Fruit fly (Drosophila melanogaster) whole organism, wandering third instar larva: ENCODE measurements around the gene CG9519.

Experiments used
- Abd-B ChIP-seq: fragments of >200 bp; optimal IDR thresholded peaks from 2 replicates; lab custom pipeline; 2017; ENCODE audit warnings: missing biosample characterization, missing genetic modification characterization
- CG32264 ChIP-seq: fragments of 200-800 bp; sonication (Bioruptor generic); optimal IDR thresholded peaks from 2 replicates; lab custom pipeline; 2016; ENCODE audit warnings: missing biosample characterization, missing genetic modification characterization
- CG9705 ChIP-seq: fragments of 200-800 bp; sonication (Bioruptor generic); optimal IDR thresholded peaks from 2 replicates; lab custom pipeline; 2018; ENCODE audit warnings: missing biosample characterization, mild to moderate bottlenecking, missing genetic modification characterization
- CrebA ChIP-seq: fragments of 200-800 bp; sonication (Bioruptor generic); optimal IDR thresholded peaks from 2 replicates; lab custom pipeline; 2016; ENCODE audit warnings: missing biosample characterization, mild to moderate bottlenecking, missing genetic modification characterization, borderline replicate concordance
- Dfd ChIP-seq: fragments of >200 bp; optimal IDR thresholded peaks from 2 replicates; lab custom pipeline; 2017; ENCODE audit warnings: missing biosample characterization, missing genetic modification characterization
- Dif ChIP-seq: fragments of 200-275, 200-300 bp; sonication (Bioruptor generic); optimal IDR thresholded peaks from 2 replicates; lab custom pipeline; 2018; ENCODE audit warnings: missing biosample characterization, missing genetic modification characterization; ENCODE audit not compliant: partially characterized antibody
- GATAd ChIP-seq: sonication (Bioruptor generic); optimal IDR thresholded peaks from 2 replicates; lab custom pipeline; 2016; ENCODE audit warnings: missing biosample characterization, missing genetic modification characterization
- HLH106 ChIP-seq: fragments of 200-800 bp; optimal IDR thresholded peaks from 3 replicates; lab custom pipeline; 2019; ENCODE audit warnings: missing biosample characterization, mild to moderate bottlenecking, missing genetic modification characterization, moderate library complexity
- Hnf4 ChIP-seq: fragments of 200-800 bp; sonication (Bioruptor generic); optimal IDR thresholded peaks from 2 replicates; lab custom pipeline; 2016; ENCODE audit warnings: missing biosample characterization, mild to moderate bottlenecking, missing genetic modification characterization
- Hr78 ChIP-seq: fragments of >200 bp; optimal IDR thresholded peaks from 2 replicates; lab custom pipeline; 2017; ENCODE audit warnings: missing biosample characterization, missing genetic modification characterization
- Hr83 ChIP-seq: fragments of 200-300 bp; sonication (Bioruptor generic); optimal IDR thresholded peaks from 2 replicates; lab custom pipeline; 2016; ENCODE audit warnings: missing biosample characterization, mild to moderate bottlenecking, missing genetic modification characterization, moderate library complexity; ENCODE audit not compliant: poor library complexity, severe bottlenecking
- Jra ChIP-seq: sonication (Bioruptor generic); optimal IDR thresholded peaks from 2 replicates; lab custom pipeline; 2016; ENCODE audit warnings: missing biosample characterization, missing genetic modification characterization
- Mio ChIP-seq: sonication (Bioruptor generic); optimal IDR thresholded peaks from 2 replicates; lab custom pipeline; 2016; ENCODE audit warnings: missing biosample characterization, missing genetic modification characterization
- Myc ChIP-seq: fragments of >200 bp; optimal IDR thresholded peaks from 2 replicates; lab custom pipeline; 2017
- N ChIP-seq: fragments of >200 bp; optimal IDR thresholded peaks from 2 replicates; lab custom pipeline; 2018; ENCODE audit warnings: missing biosample characterization, missing external identifiers, missing genetic modification characterization
- OdsH ChIP-seq: fragments of 200-800 bp; sonication (Bioruptor generic); optimal IDR thresholded peaks from 2 replicates; lab custom pipeline; 2016; ENCODE audit warnings: missing biosample characterization, mild to moderate bottlenecking, missing genetic modification characterization
- Rel ChIP-seq, 2 experiments: fragments of 200-800 bp; sonication (Bioruptor generic) in 1 of 2; optimal IDR thresholded peaks; 2 replicates in 1 of 2; 3 replicates in 1 of 2; lab custom pipeline; 2016 to 2019; ENCODE audit warnings: mild to moderate bottlenecking in 2 of 2, missing biosample characterization in 2 of 2, missing genetic modification characterization in 2 of 2, moderate library complexity in 1 of 2
- Sp1 ChIP-seq: fragments of 200-800 bp; sonication (Bioruptor generic); optimal IDR thresholded peaks from 3 replicates; lab custom pipeline; 2019; ENCODE audit warnings: missing biosample characterization, mild to moderate bottlenecking, missing genetic modification characterization, moderate library complexity
- Vsx2 ChIP-seq: fragments of 200-300, 225-300 bp; sonication (Bioruptor generic); optimal IDR thresholded peaks from 2 replicates; lab custom pipeline; 2018; ENCODE audit warnings: missing biosample characterization, missing genetic modification characterization; ENCODE audit not compliant: partially characterized antibody
- br ChIP-seq: fragments of 200-800 bp; sonication (Bioruptor generic); optimal IDR thresholded peaks from 2 replicates; lab custom pipeline; 2016; ENCODE audit warnings: missing biosample characterization, missing genetic modification characterization
- brk ChIP-seq: fragments of 200-800 bp; sonication (Bioruptor generic); optimal IDR thresholded peaks from 2 replicates; lab custom pipeline; 2016; ENCODE audit warnings: missing biosample characterization, mild to moderate bottlenecking, missing genetic modification characterization
- dl ChIP-seq, 2 experiments: fragments of 175-275, 200-275 bp in 1 of 2; fragments of 200-275 bp in 1 of 2; sonication (Bioruptor generic); optimal IDR thresholded peaks; lab custom pipeline; 2018; ENCODE audit warnings: mild to moderate bottlenecking in 2 of 2, missing biosample characterization in 2 of 2, missing genetic modification characterization in 2 of 2, moderate library complexity in 2 of 2; ENCODE audit not compliant: partially characterized antibody in 2 of 2, insufficient read depth in 1 of 2
- dmrt93B ChIP-seq: fragments of 200-800 bp; sonication (Bioruptor generic); optimal IDR thresholded peaks from 2 replicates; lab custom pipeline; 2018; ENCODE audit warnings: missing biosample characterization, mild to moderate bottlenecking, missing genetic modification characterization
- dsf ChIP-seq: sonication (Bioruptor generic); optimal IDR thresholded peaks from 2 replicates; lab custom pipeline; 2016; ENCODE audit warnings: missing biosample characterization, missing genetic modification characterization, borderline replicate concordance
- ey ChIP-seq: fragments of 200-800 bp; sonication (Bioruptor generic); optimal IDR thresholded peaks from 2 replicates; lab custom pipeline; 2016; ENCODE audit warnings: missing biosample characterization, missing genetic modification characterization
- foxo ChIP-seq, 2 experiments: fragments of 200-800 bp; sonication (Bioruptor generic); optimal IDR thresholded peaks; 2 replicates in 1 of 2; 3 replicates in 1 of 2; lab custom pipeline; 2016 to 2017; ENCODE audit warnings: missing biosample characterization in 2 of 2, missing genetic modification characterization in 2 of 2
- fru ChIP-seq: fragments of 200-800 bp; sonication (Bioruptor generic); optimal IDR thresholded peaks from 3 replicates; lab custom pipeline; 2016; ENCODE audit warnings: missing biosample characterization, mild to moderate bottlenecking, missing genetic modification characterization
- h ChIP-seq: fragments of 200-800 bp; sonication (Bioruptor generic); optimal IDR thresholded peaks from 3 replicates; lab custom pipeline; 2016; ENCODE audit warnings: missing biosample characterization, mild to moderate bottlenecking, missing genetic modification characterization
- jim ChIP-seq: fragments of 175-275, 200-325 bp; sonication (Bioruptor generic); optimal IDR thresholded peaks from 2 replicates; lab custom pipeline; 2016; ENCODE audit warnings: missing biosample characterization, mild to moderate bottlenecking, missing genetic modification characterization
- lola ChIP-seq: fragments of >200 bp; optimal IDR thresholded peaks from 2 replicates; lab custom pipeline; 2017; ENCODE audit warnings: missing biosample characterization, missing genetic modification characterization
- pan ChIP-seq: fragments of >200 bp; optimal IDR thresholded peaks from 2 replicates; lab custom pipeline; 2017
- psq ChIP-seq: fragments of 200-800 bp; sonication (Bioruptor generic); optimal IDR thresholded peaks from 3 replicates; lab custom pipeline; 2017; ENCODE audit warnings: missing biosample characterization, mild to moderate bottlenecking, missing genetic modification characterization, moderate library complexity
- rgr ChIP-seq: fragments of 200-800 bp; sonication (Bioruptor generic); optimal IDR thresholded peaks from 3 replicates; lab custom pipeline; 2016; ENCODE audit warnings: missing biosample characterization, mild to moderate bottlenecking, missing genetic modification characterization
- sage ChIP-seq: fragments of 200-800 bp; sonication (Bioruptor generic); optimal IDR thresholded peaks from 2 replicates; lab custom pipeline; 2016; ENCODE audit warnings: missing biosample characterization, mild to moderate bottlenecking, missing genetic modification characterization
- sv ChIP-seq: fragments of 200-800 bp; sonication (Bioruptor generic); optimal IDR thresholded peaks from 3 replicates; lab custom pipeline; 2016; ENCODE audit warnings: missing biosample characterization, missing genetic modification characterization
- tai ChIP-seq: sonication (Bioruptor generic); optimal IDR thresholded peaks from 2 replicates; lab custom pipeline; 2016; ENCODE audit warnings: missing biosample characterization, missing genetic modification characterization
- usp ChIP-seq: fragments of >200 bp; optimal IDR thresholded peaks from 2 replicates; lab custom pipeline; 2017; ENCODE audit warnings: missing biosample characterization, missing genetic modification characterization
- woc ChIP-seq: sonication (Bioruptor generic); optimal IDR thresholded peaks from 2 replicates; lab custom pipeline; 2016; ENCODE audit warnings: missing biosample characterization, mild to moderate bottlenecking, missing genetic modification characterization

CG9519 gene

dm6 chrX:14810433-14810832, 45.7 kb downstream of the CG9519 start (continued):
- peak; percentile 33 for TF ChIP-seq brk
- TF ChIP-seq usp (GFP tag; lab: Kevin White, UChicago) = no peak

- TF ChIP-seq HLH106 (tag; lab: Kevin White, UChicago) = no peak
- peak; percentile 99 for TF ChIP-seq Hr83 (GFP tag; lab: Kevin White, UChicago)
- peak; percentile 62 for TF ChIP-seq brk
- TF ChIP-seq Hr78 (GFP tag; lab: Kevin White, UChicago) = no peak
- peak; percentile 46 for TF ChIP-seq OdsH
- TF ChIP-seq lola (GFP tag; lab: Kevin White, UChicago) = no peak
- TF ChIP-seq foxo (GFP tag; optimal IDR thresholded peaks at IDR 0.05; lab: Kevin White, UChicago) = peak in 1 of 2 experiments; percentile 33
- no peak for TF ChIP-seq Rel (GFP tag; optimal IDR thresholded peaks at IDR 0.05; lab: Kevin White, UChicago)
- no peak for TF ChIP-seq Rel (tag; optimal IDR thresholded peaks at IDR 0.05; lab: Kevin White, UChicago)
- TF ChIP-seq Vsx2 (GFP tag; lab: Kevin White, UChicago) = no peak
- TF ChIP-seq Dif (GFP tag; lab: Kevin White, UChicago) = no peak
- no peak for TF ChIP-seq dmrt93B
- no peak for TF ChIP-seq Abd-B
- no peak for TF ChIP-seq CG9705 (GFP tag; lab: Kevin White, UChicago)
- TF ChIP-seq Sp1 (GFP tag; lab: Kevin White, UChicago) = no peak
- TF ChIP-seq Jra (GFP tag; lab: Kevin White, UChicago) = peak; percentile 35
- peak; percentile 65 for TF ChIP-seq Hnf4
- peak; percentile 73 for TF ChIP-seq tai (GFP tag; lab: Kevin White, UChicago)
- peak; percentile 27 for TF ChIP-seq fru (GFP tag; lab: Kevin White, UChicago)
- no peak for TF ChIP-seq sage
- TF ChIP-seq h = peak; percentile 64
- TF ChIP-seq CG32264 (GFP tag; lab: Kevin White, UChicago) = no peak
- TF ChIP-seq jim (GFP tag; lab: Kevin White, UChicago) = peak; percentile 77
- no peak for TF ChIP-seq dl (GFP tag; optimal IDR thresholded peaks at IDR 0.05; lab: Kevin White, UChicago; ENCODE audit: insufficient read depth in 1 of 2, partially characterized antibody in 2 of 2)
- TF ChIP-seq rgr (GFP tag; lab: Kevin White, UChicago) = peak; percentile 52
- TF ChIP-seq br = no peak
- no peak for TF ChIP-seq N
- TF ChIP-seq Myc (lab: Kevin White, UChicago) = no peak
- no peak for TF ChIP-seq Mio
- TF ChIP-seq sv (GFP tag; lab: Kevin White, UChicago) = no peak
- TF ChIP-seq ey = no peak
- TF ChIP-seq GATAd (GFP tag; lab: Kevin White, UChicago) = peak; percentile 31
- no peak for TF ChIP-seq Dfd
- TF ChIP-seq CrebA (GFP tag; lab: Kevin White, UChicago) = no peak
- TF ChIP-seq usp (GFP tag; lab: Kevin White, UChicago) = no peak
- TF ChIP-seq pan (lab: Kevin White, UChicago) = no peak
- peak; percentile 18 for TF ChIP-seq psq (GFP tag; lab: Kevin White, UChicago)
- no peak for TF ChIP-seq dsf (GFP tag; lab: Kevin White, UChicago)
- peak; percentile 1 for TF ChIP-seq woc (GFP tag; lab: Kevin White, UChicago)
Measured at dm6 chrX:14805646-14806045, 50.5 kb downstream of the CG9519 start.
